Worm (Caenorhabditis elegans) whole organism, early embryonic: ENCODE measurements around the gene srj-23.

ENCODE experiments used
- B0310.2 ChIP-seq: sonication (generic microtip); optimal IDR thresholded peaks from 2 replicates; lab custom pipeline; 2016; ENCODE audit warnings: mild to moderate bottlenecking, missing genetic modification characterization, missing compliant biosample characterization
- F13C5.2 ChIP-seq: sonication (generic microtip); optimal IDR thresholded peaks from 2 replicates; lab custom pipeline; 2017; ENCODE audit warnings: mild to moderate bottlenecking, missing genetic modification characterization, inconsistent platforms, missing compliant biosample characterization
- aly-1 ChIP-seq: sonication (generic microtip); optimal IDR thresholded peaks from 2 replicates; lab custom pipeline; 2016; ENCODE audit warnings: missing genetic modification characterization, missing compliant biosample characterization
- ama-1 ChIP-seq: fragments of 150-350 bp; optimal IDR thresholded peaks from 2 replicates; lab custom pipeline; 2014
- ceh-13 ChIP-seq: fragments of 200-800 bp; sonication (Bioruptor generic); optimal IDR thresholded peaks from 2 replicates; lab custom pipeline; 2018; ENCODE audit warnings: mild to moderate bottlenecking, missing genetic modification characterization, missing compliant biosample characterization
- ceh-36 ChIP-seq: sonication (generic microtip); optimal IDR thresholded peaks from 2 replicates; lab custom pipeline; 2016; ENCODE audit warnings: missing genetic modification characterization, inconsistent platforms, missing compliant biosample characterization
- ets-7 ChIP-seq: sonication (generic microtip); optimal IDR thresholded peaks from 2 replicates; lab custom pipeline; 2016; ENCODE audit warnings: missing genotype, missing genetic modification characterization, missing compliant biosample characterization
- flt-1 ChIP-seq: fragments of 200-800 bp; sonication (Bioruptor generic); IDR thresholded peaks from 2 replicates; pipeline ENCODE4 v1.3.6; 2022; ENCODE audit warnings: missing genetic modification characterization, missing compliant biosample characterization
- hmbx-1 ChIP-seq: sonication (generic microtip); optimal IDR thresholded peaks from 2 replicates; lab custom pipeline; 2016; ENCODE audit warnings: mild to moderate bottlenecking, missing genetic modification characterization, missing compliant biosample characterization
- hmg-4 ChIP-seq: fragments of 200-800 bp; sonication (Bioruptor generic); optimal IDR thresholded peaks from 2 replicates; lab custom pipeline; 2018; ENCODE audit warnings: mild to moderate bottlenecking, missing genetic modification characterization, missing compliant biosample characterization
- hnd-1 ChIP-seq: sonication (generic microtip); optimal IDR thresholded peaks from 2 replicates; lab custom pipeline; 2016; ENCODE audit warnings: missing genetic modification characterization, missing compliant biosample characterization
- pes-1 ChIP-seq: fragments of 200-800 bp; sonication (Bioruptor generic); IDR thresholded peaks from 2 replicates; pipeline ENCODE4 v1.3.6; 2022; ENCODE audit warnings: missing genetic modification reagents, missing genetic modification characterization, missing compliant biosample characterization
- scrt-1 ChIP-seq: fragments of 200-800 bp; sonication (Bioruptor generic); IDR thresholded peaks from 2 replicates; pipeline ENCODE4 v1.3.6; 2022; ENCODE audit warnings: missing genetic modification characterization, missing compliant biosample characterization
- sea-1 ChIP-seq: fragments of 200-800 bp; sonication (Bioruptor generic); conservative IDR thresholded peaks from 2 replicates; pipeline ENCODE4 v1.3.6; 2022; ENCODE audit warnings: missing genetic modification characterization, missing compliant biosample characterization
- tbx-11 ChIP-seq: fragments of 200-800 bp; sonication (Bioruptor generic); IDR thresholded peaks from 2 replicates; pipeline ENCODE4 v1.3.6; 2022; ENCODE audit warnings: missing genetic modification characterization, missing compliant biosample characterization
- tbx-37 ChIP-seq: fragments of 200-800 bp; sonication (Bioruptor generic); conservative IDR thresholded peaks from 2 replicates; pipeline ENCODE4 v1.3.6; 2022; ENCODE audit warnings: missing genetic modification reagents, missing genetic modification characterization, missing compliant biosample characterization
- tra-4 ChIP-seq: sonication (generic microtip); optimal IDR thresholded peaks from 2 replicates; lab custom pipeline; 2017; ENCODE audit warnings: missing genetic modification characterization, missing compliant biosample characterization

srj-23 gene

ce11 chrV:1438205-1438604 lies 13.2 kb upstream of the srj-23 start:
- no peak for TF ChIP-seq tbx-37 (GFP tag; lab: Robert Waterston, UW)
- no peak for TF ChIP-seq aly-1 (tag; lab: Kevin White, UChicago)
- no peak for TF ChIP-seq ets-7 (tag; lab: Kevin White, UChicago)
- TF ChIP-seq B0310.2 (tag; lab: Kevin White, UChicago): no peak
- TF ChIP-seq scrt-1: no peak
- TF ChIP-seq hmg-4 (GFP tag; lab: Kevin White, UChicago): no peak
- TF ChIP-seq tbx-11 (GFP tag; lab: Robert Waterston, UW): no peak
- TF ChIP-seq F13C5.2: no peak
- TF ChIP-seq hmbx-1 (tag; lab: Kevin White, UChicago): no peak
- no peak for TF ChIP-seq ceh-13 (GFP tag; lab: Kevin White, UChicago)
- TF ChIP-seq pes-1: no peak
- no peak for TF ChIP-seq ceh-36 (tag; lab: Kevin White, UChicago)
- TF ChIP-seq tra-4 (tag; lab: Kevin White, UChicago): no peak
- TF ChIP-seq ama-1 (lab: Kevin White, UChicago): no peak
- TF ChIP-seq sea-1 (GFP tag; lab: Robert Waterston, UW): no peak
- TF ChIP-seq flt-1 (GFP tag; lab: Robert Waterston, UW): no peak

ce11 chrV:1438832-1439231 lies 12.6 kb upstream of the srj-23 start, which contains the start of gene R09B5.11:
Gene R09B5.11 (plus strand): TSS chrV:1439205.
- no peak for TF ChIP-seq scrt-1
- TF ChIP-seq tra-4 (tag; lab: Kevin White, UChicago): no peak
- no peak for TF ChIP-seq ama-1 (lab: Kevin White, UChicago)
- no peak for TF ChIP-seq F13C5.2
- TF ChIP-seq flt-1 (GFP tag; lab: Robert Waterston, UW): no peak
- no peak for TF ChIP-seq ceh-13 (GFP tag; lab: Kevin White, UChicago)
- no peak for TF ChIP-seq hmg-4 (GFP tag; lab: Kevin White, UChicago)
- TF ChIP-seq aly-1 (tag; lab: Kevin White, UChicago): no peak
- TF ChIP-seq ceh-36 (tag; lab: Kevin White, UChicago): no peak

DNA sequence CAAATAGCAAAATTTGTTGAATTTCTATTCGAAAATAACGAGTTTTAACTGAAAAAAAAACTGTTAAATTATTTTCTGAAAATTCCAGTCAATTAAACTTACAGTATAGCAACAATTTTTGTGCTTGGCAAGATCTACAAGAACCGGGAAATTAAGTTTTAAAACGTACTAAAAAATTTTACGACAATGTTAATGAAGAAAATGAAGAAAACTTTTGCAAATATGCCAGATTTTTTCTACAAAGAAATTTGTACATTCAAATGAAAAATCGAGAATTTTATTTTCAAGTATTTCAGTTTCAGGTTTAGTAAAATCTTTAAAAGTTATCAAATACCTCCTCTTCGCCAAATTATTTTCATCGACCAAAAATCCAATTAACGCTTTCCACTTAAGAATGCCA lies 9.4 kb upstream of the srj-23 start, which contains the start of gene cnc-11:
Gene cnc-11, plus strand, starts transcription at position 301 of the 400 bp plus-strand sequence.
- TF ChIP-seq scrt-1: no peak
- no peak for TF ChIP-seq ama-1 (lab: Kevin White, UChicago)
- no peak for TF ChIP-seq ets-7 (tag; lab: Kevin White, UChicago)
- TF ChIP-seq flt-1 (GFP tag; lab: Robert Waterston, UW): no peak
- no peak for TF ChIP-seq tbx-11 (GFP tag; lab: Robert Waterston, UW)

DNA sequence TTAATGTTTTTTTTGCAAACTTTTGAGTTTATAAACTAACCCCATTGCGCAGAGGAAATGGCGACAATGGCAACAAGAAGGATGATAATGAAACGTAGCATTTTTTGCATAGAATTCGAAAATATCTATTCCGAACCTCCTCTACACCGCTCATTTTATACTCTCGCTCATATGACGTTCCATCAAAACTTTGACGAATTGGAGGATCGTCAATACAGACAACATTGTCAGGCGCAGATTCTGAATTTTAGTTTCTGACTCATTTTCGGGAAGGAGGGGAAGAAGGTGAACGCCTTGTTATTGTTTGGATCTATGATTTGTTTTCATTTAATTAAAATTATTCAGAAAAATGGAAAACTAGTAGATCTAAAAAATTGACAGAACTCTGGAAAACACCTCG lies 7.3 kb upstream of the srj-23 start, which contains the start of gene cnc-1:
Gene cnc-1, minus strand, starts transcription at position 101 of the 400 bp plus-strand sequence.
- TF ChIP-seq tbx-37 (GFP tag; lab: Robert Waterston, UW) (no peak), ets-7 (tag; lab: Kevin White, UChicago) (no peak), ceh-13 (GFP tag; lab: Kevin White, UChicago) (no peak), ceh-36 (tag; lab: Kevin White, UChicago) (no peak), ama-1 (lab: Kevin White, UChicago) (no peak), tra-4 (tag; lab: Kevin White, UChicago) (no peak), aly-1 (tag; lab: Kevin White, UChicago) (no peak), flt-1 (GFP tag; lab: Robert Waterston, UW) (no peak), tbx-11 (GFP tag; lab: Robert Waterston, UW) (no peak), hnd-1 (no peak), hmg-4 (GFP tag; lab: Kevin White, UChicago) (no peak), B0310.2 (tag; lab: Kevin White, UChicago) (no peak), F13C5.2 (no peak), sea-1 (GFP tag; lab: Robert Waterston, UW) (no peak), scrt-1 (no peak), hmbx-1 (tag; lab: Kevin White, UChicago) (no peak), pes-1 (no peak)

- TF ChIP-seq flt-1 (GFP tag; lab: Robert Waterston, UW): no peak
- TF ChIP-seq scrt-1: no peak
- no peak for TF ChIP-seq hmg-4 (GFP tag; lab: Kevin White, UChicago)
- no peak for TF ChIP-seq sea-1 (GFP tag; lab: Robert Waterston, UW)
- no peak for TF ChIP-seq hmbx-1 (tag; lab: Kevin White, UChicago)
- TF ChIP-seq tbx-37 (GFP tag; lab: Robert Waterston, UW): no peak
- no peak for TF ChIP-seq aly-1 (tag; lab: Kevin White, UChicago)
- no peak for TF ChIP-seq tra-4 (tag; lab: Kevin White, UChicago)
- TF ChIP-seq B0310.2 (tag; lab: Kevin White, UChicago): no peak
These were observed 6.4 kb upstream of the srj-23 start, which contains the start of gene cnc-5 for ce11 chrV:1445081-1445480. Gene cnc-5 (plus strand): TSS chrV:1445381.

DNA sequence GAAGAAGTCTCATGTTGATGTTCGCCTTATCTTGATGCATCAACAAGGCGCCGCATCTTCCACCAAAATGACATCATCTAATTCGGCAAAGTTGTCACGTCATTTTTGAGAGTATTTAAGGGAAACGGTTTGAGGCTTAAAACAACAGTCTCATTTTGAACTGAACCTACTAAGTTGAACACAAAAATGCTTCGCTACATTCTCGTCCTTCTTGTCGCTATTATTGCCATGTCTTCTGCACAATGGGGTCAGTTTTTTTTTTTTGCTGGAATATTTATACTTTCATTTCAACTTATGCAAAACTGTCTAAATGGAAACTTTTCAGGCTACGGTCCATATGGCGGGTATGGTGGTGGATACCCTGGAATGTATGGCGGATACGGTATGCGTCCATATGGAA lies 4.4 kb upstream of the srj-23 start, which contains the start of gene cnc-4:
Gene cnc-4, plus strand, starts transcription at position 117 of the 400 bp plus-strand sequence.
- no peak for TF ChIP-seq flt-1 (GFP tag; lab: Robert Waterston, UW)
- TF ChIP-seq ets-7 (tag; lab: Kevin White, UChicago): no peak
- TF ChIP-seq tra-4 (tag; lab: Kevin White, UChicago): no peak
- TF ChIP-seq hmbx-1 (tag; lab: Kevin White, UChicago): no peak
- TF ChIP-seq sea-1 (GFP tag; lab: Robert Waterston, UW): no peak

ce11 chrV:1447724-1448123 lies 3.7 kb upstream of the srj-23 start, which contains the start of gene cnc-3:
Gene cnc-3 (plus strand): TSS chrV:1448004.
- TF ChIP-seq flt-1 (GFP tag; lab: Robert Waterston, UW): no peak
- TF ChIP-seq hmg-4 (GFP tag; lab: Kevin White, UChicago): no peak
- no peak for TF ChIP-seq tbx-37 (GFP tag; lab: Robert Waterston, UW)
- TF ChIP-seq sea-1 (GFP tag; lab: Robert Waterston, UW): no peak
- TF ChIP-seq F13C5.2: no peak
- no peak for TF ChIP-seq B0310.2 (tag; lab: Kevin White, UChicago)
- no peak for TF ChIP-seq ama-1 (lab: Kevin White, UChicago)
- TF ChIP-seq pes-1: no peak
- no peak for TF ChIP-seq hnd-1
- TF ChIP-seq tra-4 (tag; lab: Kevin White, UChicago): no peak
- no peak for TF ChIP-seq ceh-13 (GFP tag; lab: Kevin White, UChicago)
- no peak for TF ChIP-seq ets-7 (tag; lab: Kevin White, UChicago)
- TF ChIP-seq scrt-1: no peak
- no peak for TF ChIP-seq hmbx-1 (tag; lab: Kevin White, UChicago)
- TF ChIP-seq ceh-36 (tag; lab: Kevin White, UChicago): no peak
- TF ChIP-seq aly-1 (tag; lab: Kevin White, UChicago): no peak
- TF ChIP-seq tbx-11 (GFP tag; lab: Robert Waterston, UW): no peak
